Worm (Caenorhabditis elegans): ENCODE results near the gene rips-1.
A peak's percentile ranks its signal among the peaks of the same experiment; 100 is the strongest.

Gene rips-1

DNA sequence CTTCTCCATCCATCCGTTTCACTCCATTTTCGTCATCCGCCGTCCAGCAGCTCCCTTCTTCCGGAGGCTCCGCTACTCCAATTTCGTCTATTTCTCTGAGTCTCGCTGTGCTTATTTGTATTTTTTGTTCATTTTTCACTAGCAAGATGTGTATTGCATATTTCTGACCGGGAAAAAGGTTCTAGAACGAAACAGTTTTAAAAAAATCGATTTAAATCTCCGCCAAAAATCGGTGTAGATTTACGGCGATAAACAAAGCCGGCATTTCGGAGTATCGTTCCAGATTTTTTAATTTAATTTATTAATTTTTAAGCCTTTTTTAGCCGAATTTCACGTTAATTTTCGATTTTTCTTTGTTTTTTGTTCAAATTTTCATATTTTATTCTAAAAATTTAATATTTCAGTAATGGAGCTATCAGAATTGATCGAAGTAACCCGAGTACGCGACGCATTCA is 28.6 kb upstream of the rips-1 start, which contains the start of gene mtm-9:
Gene mtm-9, plus strand, starts transcription at position 405 of the 455 bp plus-strand sequence.
- TF ChIP-seq zag-1 (tag; optimal IDR thresholded peaks at IDR 0.05) (no peak), skn-1 (tag; optimal IDR thresholded peaks at IDR 0.05) (no peak), ama-1 (optimal IDR thresholded peaks at IDR 0.05) (no peak), R02D3.7 (tag; optimal IDR thresholded peaks at IDR 0.05) (peak; percentile 92), nhr-77 (tag; optimal IDR thresholded peaks at IDR 0.05) (no peak), nhr-129 (tag; optimal IDR thresholded peaks at IDR 0.05) (peak; percentile 12), lsy-2 (tag; optimal IDR thresholded peaks at IDR 0.05) (peak; percentile 9 to 58), crh-2 (tag; optimal IDR thresholded peaks at IDR 0.05) (peak; percentile 51), ceh-16 (tag; optimal IDR thresholded peaks at IDR 0.05) (no peak), C34F6.9 (tag; optimal IDR thresholded peaks at IDR 0.05) (peak; percentile 52), gmeb-1 (tag; optimal IDR thresholded peaks at IDR 0.05) (peak; percentile 96), lin-13 (GFP tag; optimal IDR thresholded peaks at IDR 0.05) (peak; percentile 21), nhr-25 (tag; optimal IDR thresholded peaks at IDR 0.05) (peak; percentile 24), ztf-1 (GFP tag; conservative IDR thresholded peaks at IDR 0.05) (no peak), mdl-1 (tag; optimal IDR thresholded peaks at IDR 0.05) (no peak), ceh-82 (tag; optimal IDR thresholded peaks at IDR 0.05) (no peak), nhr-21 (tag; optimal IDR thresholded peaks at IDR 0.05) (peak; percentile 15), nhr-10 (tag; optimal IDR thresholded peaks at IDR 0.05) (no peak), unc-55 (GFP tag; optimal IDR thresholded peaks at IDR 0.05) (peak; percentile 76)

DNA sequence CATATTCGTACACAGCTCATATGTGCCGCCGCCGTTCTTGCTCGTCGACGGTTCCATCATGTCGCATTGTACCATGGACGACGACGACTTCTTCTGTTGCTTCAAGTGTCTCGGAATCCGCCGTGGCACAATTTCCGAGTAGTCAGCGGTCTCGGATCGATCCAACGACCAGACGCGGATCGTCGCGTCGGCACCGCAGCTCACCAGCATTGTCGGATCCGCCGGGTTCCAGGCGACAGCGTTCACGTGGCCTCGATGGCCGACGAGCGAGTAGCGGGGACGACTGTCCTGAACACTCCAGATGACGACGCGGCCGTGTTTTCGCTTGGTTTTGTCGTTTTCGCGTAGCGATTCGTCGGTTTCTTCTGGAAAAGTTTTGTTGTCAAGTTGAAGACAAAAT is 21.5 kb upstream of the rips-1 start:
- TF ChIP-seq R02D3.7 (tag; optimal IDR thresholded peaks at IDR 0.05), result no peak
- no peak for TF ChIP-seq sma-9 (GFP tag; optimal IDR thresholded peaks at IDR 0.05)
- no peak for TF ChIP-seq sma-9 (tag; optimal IDR thresholded peaks at IDR 0.05)
- no peak for TF ChIP-seq ztf-11 (tag; optimal IDR thresholded peaks at IDR 0.05)
- TF ChIP-seq mbf-1 (tag; optimal IDR thresholded peaks at IDR 0.05), result no peak
- no peak for TF ChIP-seq zag-1 (tag; optimal IDR thresholded peaks at IDR 0.05)
- no peak for TF ChIP-seq unc-39 (tag; optimal IDR thresholded peaks at IDR 0.05)
- TF ChIP-seq ztf-4 (tag; optimal IDR thresholded peaks at IDR 0.05), result no peak
- TF ChIP-seq lin-39 (tag; optimal IDR thresholded peaks at IDR 0.05), result no peak
- no peak for TF ChIP-seq nhr-23 (tag; optimal IDR thresholded peaks at IDR 0.05)
- TF ChIP-seq nhr-11 (tag; optimal IDR thresholded peaks at IDR 0.05), result no peak
- TF ChIP-seq mdl-1 (tag; optimal IDR thresholded peaks at IDR 0.05), result no peak

DNA sequence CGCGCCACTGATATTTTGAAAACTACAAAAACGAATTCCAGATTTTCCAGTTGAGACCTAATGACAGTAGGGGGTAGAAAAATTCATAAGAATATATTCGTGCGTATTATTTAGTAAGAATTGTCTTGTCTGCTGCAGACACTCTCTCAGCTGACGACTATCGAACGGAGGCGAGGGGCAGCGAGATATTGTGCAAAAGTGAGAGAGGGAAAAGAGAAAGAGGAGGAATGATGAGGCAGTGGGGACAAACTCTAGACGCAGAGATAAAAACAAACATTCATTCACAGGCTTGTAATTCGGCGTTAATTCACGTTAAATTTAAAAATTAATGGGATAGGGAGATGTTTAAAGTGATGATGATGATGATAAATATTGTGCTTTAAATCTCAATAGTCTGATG is 14.9 kb upstream of the rips-1 start, which contains the start of gene gid-7:
Gene gid-7, minus strand, starts transcription at position 188 of the 400 bp plus-strand sequence.
- TF ChIP-seq crh-2 (tag; optimal IDR thresholded peaks at IDR 0.05) (peak; percentile 44), sem-4 (tag; optimal IDR thresholded peaks at IDR 0.05) (no peak), lin-11 (tag; optimal IDR thresholded peaks at IDR 0.05) (no peak), unc-55 (GFP tag; optimal IDR thresholded peaks at IDR 0.05) (peak; percentile 28), F13H6.1 (tag; optimal IDR thresholded peaks at IDR 0.05) (peak; percentile 44), C34F6.9 (tag; optimal IDR thresholded peaks at IDR 0.05) (peak; percentile 46), nhr-25 (tag; optimal IDR thresholded peaks at IDR 0.05) (peak; percentile 38), lsy-2 (tag; optimal IDR thresholded peaks at IDR 0.05) (peak in 1 of 2 experiments; percentile 43), gmeb-1 (tag; optimal IDR thresholded peaks at IDR 0.05) (peak; percentile 41), nhr-21 (tag; optimal IDR thresholded peaks at IDR 0.05) (peak; percentile 18), snpc-4 (tag; optimal IDR thresholded peaks at IDR 0.05) (no peak)

DNA sequence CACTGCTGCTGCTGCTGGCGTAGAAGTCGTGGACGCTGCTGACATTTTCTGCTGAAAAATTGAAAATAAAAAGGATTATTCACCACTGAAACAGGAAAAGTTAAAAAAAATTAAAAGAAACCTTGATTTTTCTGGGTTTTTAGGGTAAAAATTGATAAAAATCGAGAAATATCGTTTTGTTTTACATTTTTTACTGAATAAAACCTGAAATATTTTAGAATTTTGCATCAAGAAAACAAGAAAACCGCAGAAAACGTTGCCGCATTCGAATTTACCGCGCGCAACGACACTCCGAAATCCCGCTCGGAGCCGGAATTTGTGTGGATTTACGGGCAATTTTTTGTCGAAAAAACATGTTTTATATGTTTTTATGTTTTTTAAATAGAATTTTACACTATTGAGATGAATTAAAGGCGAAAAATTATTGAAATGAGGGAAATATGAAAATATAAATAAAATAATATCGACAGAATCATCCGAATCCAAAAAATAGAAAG is 12.4 kb upstream of the rips-1 start, which contains the start of gene chk-1:
Gene chk-1, minus strand, starts transcription at position 51 of the 497 bp plus-strand sequence.
- TF ChIP-seq elt-1 (tag; optimal IDR thresholded peaks at IDR 0.05), result no peak
- TF ChIP-seq F13H6.1 (tag; optimal IDR thresholded peaks at IDR 0.05), result peak; percentile 49
- peak; percentile 59 for TF ChIP-seq sma-9 (GFP tag; optimal IDR thresholded peaks at IDR 0.05)
- no peak for TF ChIP-seq sma-9 (tag; optimal IDR thresholded peaks at IDR 0.05)
- TF ChIP-seq mdl-1 (tag; optimal IDR thresholded peaks at IDR 0.05), result no peak
- no peak for TF ChIP-seq dmd-4 (tag; optimal IDR thresholded peaks at IDR 0.05)
- TF ChIP-seq crh-2 (tag; optimal IDR thresholded peaks at IDR 0.05), result peak; percentile 69
- TF ChIP-seq C34F6.9 (tag; optimal IDR thresholded peaks at IDR 0.05), result peak; percentile 81
- TF ChIP-seq nhr-129 (tag; optimal IDR thresholded peaks at IDR 0.05), result peak; percentile 58
- peak; percentile 92 for TF ChIP-seq gmeb-1 (tag; optimal IDR thresholded peaks at IDR 0.05)
- TF ChIP-seq alr-1 (tag; optimal IDR thresholded peaks at IDR 0.05), result no peak
- no peak for TF ChIP-seq ama-1 (optimal IDR thresholded peaks at IDR 0.05)
- TF ChIP-seq unc-62 (GFP tag; optimal IDR thresholded peaks at IDR 0.05), result no peak
- TF ChIP-seq mbf-1 (tag; optimal IDR thresholded peaks at IDR 0.05), result no peak
- peak; percentile 42 for TF ChIP-seq nhr-21 (tag; optimal IDR thresholded peaks at IDR 0.05)
- TF ChIP-seq fos-1 (tag; optimal IDR thresholded peaks at IDR 0.05), result peak; percentile 54
- TF ChIP-seq lin-11 (tag; optimal IDR thresholded peaks at IDR 0.05), result peak; percentile 40
- TF ChIP-seq sma-3 (GFP tag; optimal IDR thresholded peaks at IDR 0.05), result peak; percentile 54
- peak; percentile 12 for TF ChIP-seq mab-5 (tag; optimal IDR thresholded peaks at IDR 0.05)
- peak; percentile 90 for TF ChIP-seq R02D3.7 (tag; optimal IDR thresholded peaks at IDR 0.05)
- peak; percentile 82 for TF ChIP-seq unc-55 (GFP tag; optimal IDR thresholded peaks at IDR 0.05)
- TF ChIP-seq blmp-1 (tag; optimal IDR thresholded peaks at IDR 0.05; ENCODE audit: insufficient read depth), result no peak
- TF ChIP-seq ztf-4 (tag; optimal IDR thresholded peaks at IDR 0.05), result peak; percentile 6
- peak; percentile 41 for TF ChIP-seq snpc-4 (tag; optimal IDR thresholded peaks at IDR 0.05)
- no peak for TF ChIP-seq skn-1 (tag; optimal IDR thresholded peaks at IDR 0.05)
- peak; percentile 30 to 83 for TF ChIP-seq lsy-2 (tag; optimal IDR thresholded peaks at IDR 0.05)
- no peak for TF ChIP-seq ceh-82 (tag; optimal IDR thresholded peaks at IDR 0.05)
- TF ChIP-seq nhr-25 (tag; optimal IDR thresholded peaks at IDR 0.05), result peak; percentile 61
- TF ChIP-seq nhr-12 (tag; optimal IDR thresholded peaks at IDR 0.05), result no peak
